Fruit fly (Drosophila melanogaster): ENCODE results near the gene CG18420.

CG18420 gene

DNA sequence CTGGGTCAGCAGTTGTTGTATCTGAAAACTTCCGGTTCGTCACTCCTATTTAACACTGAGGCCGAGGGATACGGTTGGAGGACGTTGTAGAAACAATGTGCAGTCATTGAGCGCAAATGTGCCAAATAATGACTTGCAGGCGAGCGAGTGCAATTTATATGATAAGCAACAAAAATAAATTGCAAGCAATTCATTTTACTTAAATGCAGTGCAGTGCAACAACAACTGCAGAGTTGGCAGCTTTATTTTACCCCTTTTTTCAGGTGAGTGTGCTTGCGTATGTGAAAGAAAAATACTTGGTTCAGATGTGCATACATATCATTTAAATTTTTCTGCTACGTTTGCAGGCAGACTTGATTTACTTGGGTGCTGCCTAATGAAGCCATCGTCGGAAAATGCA, 50.4 kb downstream of the CG18420 start:
- TF ChIP-seq Vsx2 (GFP tag; optimal IDR thresholded peaks at IDR 0.05; ENCODE audit: partially characterized antibody) (no peak), CG9705 (GFP tag; optimal IDR thresholded peaks at IDR 0.05) (no peak), Jra (GFP tag; optimal IDR thresholded peaks at IDR 0.05) (no peak), N (GFP tag; optimal IDR thresholded peaks at IDR 0.05) (no peak), rgr (GFP tag; optimal IDR thresholded peaks at IDR 0.05) (no peak), CrebA (GFP tag; optimal IDR thresholded peaks at IDR 0.05; ENCODE audit: borderline replicate concordance) (no peak), sage (GFP tag; optimal IDR thresholded peaks at IDR 0.05) (no peak), CG32264 (GFP tag; optimal IDR thresholded peaks at IDR 0.05) (no peak), HLH106 (tag; optimal IDR thresholded peaks at IDR 0.05) (no peak), usp (GFP tag; optimal IDR thresholded peaks at IDR 0.05) (no peak), brk (GFP tag; optimal IDR thresholded peaks at IDR 0.05) (no peak), Sp1 (GFP tag; optimal IDR thresholded peaks at IDR 0.05) (no peak)

- no peak for TF ChIP-seq dl (GFP tag; optimal IDR thresholded peaks at IDR 0.05; ENCODE audit: insufficient read depth in 1 of 2, partially characterized antibody in 2 of 2)
- no peak for TF ChIP-seq HLH106 (tag; optimal IDR thresholded peaks at IDR 0.05)
- no peak for TF ChIP-seq GATAd (GFP tag; optimal IDR thresholded peaks at IDR 0.05)
- TF ChIP-seq Vsx2 (GFP tag; optimal IDR thresholded peaks at IDR 0.05; ENCODE audit: partially characterized antibody): no peak
- TF ChIP-seq brk (GFP tag; optimal IDR thresholded peaks at IDR 0.05): no peak
- no peak for TF ChIP-seq Mio (GFP tag; optimal IDR thresholded peaks at IDR 0.05)
- TF ChIP-seq CG32264 (GFP tag; optimal IDR thresholded peaks at IDR 0.05): no peak
- peak; percentile 9 for TF ChIP-seq Hnf4 (GFP tag; optimal IDR thresholded peaks at IDR 0.05)
- TF ChIP-seq Sp1 (GFP tag; optimal IDR thresholded peaks at IDR 0.05): no peak
- TF ChIP-seq psq (GFP tag; optimal IDR thresholded peaks at IDR 0.05): peak; percentile 1
- no peak for TF ChIP-seq tai (GFP tag; optimal IDR thresholded peaks at IDR 0.05)
- TF ChIP-seq Rel (GFP tag; optimal IDR thresholded peaks at IDR 0.05): no peak
- peak; percentile 64 for TF ChIP-seq Rel (tag; optimal IDR thresholded peaks at IDR 0.05)
- no peak for TF ChIP-seq usp (GFP tag; optimal IDR thresholded peaks at IDR 0.05)
- no peak for TF ChIP-seq pan (optimal IDR thresholded peaks at IDR 0.05)
- no peak for TF ChIP-seq Dfd (GFP tag; optimal IDR thresholded peaks at IDR 0.05)
- TF ChIP-seq sv (GFP tag; optimal IDR thresholded peaks at IDR 0.05): no peak
- peak; percentile 47 for TF ChIP-seq rgr (GFP tag; optimal IDR thresholded peaks at IDR 0.05)
- TF ChIP-seq br (GFP tag; optimal IDR thresholded peaks at IDR 0.05): no peak
- TF ChIP-seq dmrt93B (GFP tag; optimal IDR thresholded peaks at IDR 0.05): no peak
- TF ChIP-seq Dif (GFP tag; optimal IDR thresholded peaks at IDR 0.05; ENCODE audit: partially characterized antibody): no peak
- TF ChIP-seq h (GFP tag; optimal IDR thresholded peaks at IDR 0.05): peak; percentile 25
- no peak for TF ChIP-seq sage (GFP tag; optimal IDR thresholded peaks at IDR 0.05)
- peak; percentile 20 for TF ChIP-seq OdsH (GFP tag; optimal IDR thresholded peaks at IDR 0.05)
- no peak for TF ChIP-seq foxo (GFP tag; optimal IDR thresholded peaks at IDR 0.05)
- TF ChIP-seq dsf (GFP tag; optimal IDR thresholded peaks at IDR 0.05; ENCODE audit: borderline replicate concordance): no peak
- TF ChIP-seq Abd-B (GFP tag; optimal IDR thresholded peaks at IDR 0.05): no peak
- TF ChIP-seq fru (GFP tag; optimal IDR thresholded peaks at IDR 0.05): peak; percentile 21
- TF ChIP-seq ey (GFP tag; optimal IDR thresholded peaks at IDR 0.05): peak; percentile 29
- no peak for TF ChIP-seq Jra (GFP tag; optimal IDR thresholded peaks at IDR 0.05)
- no peak for TF ChIP-seq CrebA (GFP tag; optimal IDR thresholded peaks at IDR 0.05; ENCODE audit: borderline replicate concordance)
- no peak for TF ChIP-seq jim (GFP tag; optimal IDR thresholded peaks at IDR 0.05)
- TF ChIP-seq Hr78 (GFP tag; optimal IDR thresholded peaks at IDR 0.05): no peak
Observed at dm6 chr2L:14745068-14745467, 51.4 kb downstream of the CG18420 start, which contains the start of gene CG42587. CG42587 (minus strand) TSS chr2L:14745210.

Measured in whole organism, wandering third instar larva.